Fruit fly (Drosophila melanogaster): ENCODE data around the gene CG31464.

CG31464 gene

dm6 chr3R:8264302-8265080, 26.5 kb upstream of the CG31464 start, which contains the start of the genes RPA1 and Mcm2 (continued):
- TF ChIP-seq grau (tag; optimal IDR thresholded peaks at IDR 0.05) (peak; percentile 98), ato (GFP tag; IDR thresholded peaks at IDR 0.05; ENCODE audit: partially characterized antibody) (peak; percentile 57), CG1647 (GFP tag; optimal IDR thresholded peaks at IDR 0.05) (no peak), CG7745 (tag; optimal IDR thresholded peaks at IDR 0.05) (no peak), Sry-δ (GFP tag; optimal IDR thresholded peaks at IDR 0.05) (no peak), CG11560 (tag; IDR thresholded peaks at IDR 0.05) (peak; percentile 53; the same call in 1 of the 3 replicates), Stat92E (GFP tag; optimal IDR thresholded peaks at IDR 0.05) (no peak), Six4 (GFP tag; optimal IDR thresholded peaks at IDR 0.05) (peak; percentile 66), CG31365 (tag; optimal IDR thresholded peaks at IDR 0.05) (peak; percentile 86), lbe (GFP tag; optimal IDR thresholded peaks at IDR 0.05) (peak; percentile 49), Hsf (GFP tag; optimal IDR thresholded peaks at IDR 0.05) (peak; percentile 74), jigr1 (GFP tag; IDR thresholded peaks at IDR 0.05) (0 out of 3 replicates have a peak, but pooled peaks have one; percentile 51), odd (GFP tag; optimal IDR thresholded peaks at IDR 0.05) (no peak), D19A (tag; optimal IDR thresholded peaks at IDR 0.05) (peak; percentile 61), gce (GFP tag; IDR thresholded peaks at IDR 0.05) (no peak), kay (GFP tag; optimal IDR thresholded peaks at IDR 0.05) (peak; percentile 47), wor (GFP tag; IDR thresholded peaks at IDR 0.05) (peak; percentile 47; the same call in 1 of the 2 replicates), CG4730 (GFP tag; IDR thresholded peaks at IDR 0.05) (peak; percentile 49), HLH3B (GFP tag; IDR thresholded peaks at IDR 0.05) (peak; percentile 56), Hr78 (GFP tag; optimal IDR thresholded peaks at IDR 0.05) (no peak), CG34224 (GFP tag; IDR thresholded peaks at IDR 0.05; ENCODE audit: partially characterized antibody) (no peak), CG17802 (tag; optimal IDR thresholded peaks at IDR 0.05) (peak; percentile 15), E2f2 (GFP tag; IDR thresholded peaks at IDR 0.05) (peak; percentile 73), dysf (GFP tag; IDR thresholded peaks at IDR 0.05) (peak; percentile 85), p53 (GFP tag; optimal IDR thresholded peaks at IDR 0.05) (peak; percentile 14), CG18011 (GFP tag; optimal IDR thresholded peaks at IDR 0.05) (peak; percentile 35), CG15073 (GFP tag; optimal IDR thresholded peaks at IDR 0.05) (peak; percentile 18), Atf6 (GFP tag; IDR thresholded peaks at IDR 0.05) (peak; percentile 50; the same call in 1 of the 2 replicates), CG33557 (GFP tag; optimal IDR thresholded peaks at IDR 0.05) (peak; percentile 76), CG13296 (GFP tag; optimal IDR thresholded peaks at IDR 0.05) (peak; percentile 69), CG16815 (GFP tag; optimal IDR thresholded peaks at IDR 0.05) (peak; percentile 89), CG10431 (GFP tag; optimal IDR thresholded peaks at IDR 0.05) (peak; percentile 45), ci (GFP tag; IDR thresholded peaks at IDR 0.05) (peak; percentile 69), hbn (GFP tag; IDR thresholded peaks at IDR 0.05; ENCODE audit: partially characterized antibody) (no peak), gem (tag; optimal IDR thresholded peaks at IDR 0.05) (peak; percentile 84), CG13624 (GFP tag; optimal IDR thresholded peaks at IDR 0.05) (peak; percentile 15), sna (GFP tag; IDR thresholded peaks at IDR 0.05; ENCODE audit: partially characterized antibody) (no peak), CG13424 (tag; optimal IDR thresholded peaks at IDR 0.05) (peak; percentile 85), CG8478 (optimal IDR thresholded peaks at IDR 0.05) (no peak), Rx (GFP tag; IDR thresholded peaks at IDR 0.05) (peak; percentile 48; the same call in 1 of the 2 replicates), CG4282 (GFP tag; optimal IDR thresholded peaks at IDR 0.05) (peak; percentile 40), Meics (GFP tag; optimal IDR thresholded peaks at IDR 0.05) (peak; percentile 74), CG31388 (GFP tag; optimal IDR thresholded peaks at IDR 0.05) (peak; percentile 29), CG18764 (GFP tag; optimal IDR thresholded peaks at IDR 0.05) (peak; percentile 66), Taf1 (GFP tag; IDR thresholded peaks at IDR 0.05) (peak; percentile 58; the same call in 1 of the 2 replicates), BtbVII (GFP tag; optimal IDR thresholded peaks at IDR 0.05) (peak; percentile 55), salm (tag; optimal IDR thresholded peaks at IDR 0.05) (peak; percentile 38), Atf3 (GFP tag; optimal IDR thresholded peaks at IDR 0.05) (no peak), ap (GFP tag; IDR thresholded peaks at IDR 0.05) (peak; percentile 60)
